Fruit fly (Drosophila melanogaster) ovary, adult (tissue): Measurements from ENCODE around the gene rau.

ENCODE experiments used
- CG17801 ChIP-seq: fragments of 200-800 bp; optimal IDR thresholded peaks from 2 replicates; lab custom pipeline; 2019; ENCODE audit warnings: missing biosample characterization, mild to moderate bottlenecking, missing genetic modification characterization, moderate library complexity; ENCODE audit not compliant: partially characterized antibody

Gene rau

dm6 chr2L:5886955-5887354 is 7.7 kb upstream of the rau start:
- TF ChIP-seq CG17801 = no peak

DNA sequence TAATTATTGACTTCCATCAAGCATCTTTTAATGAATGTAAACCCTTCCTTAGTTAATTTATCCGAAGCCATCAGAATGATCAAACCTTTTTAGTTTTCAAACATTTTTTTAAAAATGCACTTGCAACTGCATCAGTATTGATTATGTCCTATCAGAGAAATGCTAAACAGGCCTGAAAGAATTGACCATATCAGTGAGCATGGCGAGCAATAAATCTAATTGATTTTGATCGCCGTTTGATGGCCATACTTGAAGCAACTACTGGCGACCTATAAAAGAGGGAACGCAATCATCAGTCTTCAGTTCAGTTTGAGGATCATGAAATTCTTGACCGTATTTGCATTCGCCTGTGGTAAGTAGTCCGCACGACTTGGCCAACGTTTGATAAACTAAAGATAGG is 6.4 kb upstream of the rau start, which contains the start of gene CG9029:
Gene CG9029 (plus strand): TSS at position 301 of the 400 bp plus-strand sequence.
- TF ChIP-seq CG17801 = no peak

dm6 chr2L:5884674-5885073 is 5.4 kb upstream of the rau start, which contains the start of the genes Sfp26Ac and CG43185:
Gene Sfp26Ac, minus strand, starts transcription at chr2L:5884774.
Gene CG43185, plus strand, starts transcription at chr2L:5884888.
- TF ChIP-seq CG17801 = no peak

DNA sequence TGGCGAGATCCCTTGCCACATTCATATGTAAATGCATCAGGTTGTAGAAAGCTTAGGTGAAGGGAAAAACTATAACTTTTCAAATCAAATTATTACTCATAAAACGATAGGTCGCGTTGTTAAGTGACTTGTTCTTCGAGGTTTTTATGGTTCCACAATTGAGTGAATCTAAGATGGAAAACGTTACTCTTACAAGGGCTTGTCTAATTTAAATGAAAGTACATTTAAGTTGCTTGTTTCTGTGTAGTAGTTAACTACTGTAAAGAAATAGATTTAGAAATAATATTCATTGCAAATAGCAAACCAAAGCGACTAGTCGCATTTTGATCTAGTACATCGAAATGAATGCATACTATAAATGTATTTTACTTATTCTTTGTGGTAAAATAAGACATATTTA is 4.1 kb upstream of the rau start, which contains the start of gene CG44574:
Gene CG44574 (plus strand): TSS at position 301 of the 400 bp plus-strand sequence.
- TF ChIP-seq CG17801 = no peak

- no peak for TF ChIP-seq CG17801
Measured at dm6 chr2L:5881181-5881580, 1.9 kb upstream of the rau start.

DNA sequence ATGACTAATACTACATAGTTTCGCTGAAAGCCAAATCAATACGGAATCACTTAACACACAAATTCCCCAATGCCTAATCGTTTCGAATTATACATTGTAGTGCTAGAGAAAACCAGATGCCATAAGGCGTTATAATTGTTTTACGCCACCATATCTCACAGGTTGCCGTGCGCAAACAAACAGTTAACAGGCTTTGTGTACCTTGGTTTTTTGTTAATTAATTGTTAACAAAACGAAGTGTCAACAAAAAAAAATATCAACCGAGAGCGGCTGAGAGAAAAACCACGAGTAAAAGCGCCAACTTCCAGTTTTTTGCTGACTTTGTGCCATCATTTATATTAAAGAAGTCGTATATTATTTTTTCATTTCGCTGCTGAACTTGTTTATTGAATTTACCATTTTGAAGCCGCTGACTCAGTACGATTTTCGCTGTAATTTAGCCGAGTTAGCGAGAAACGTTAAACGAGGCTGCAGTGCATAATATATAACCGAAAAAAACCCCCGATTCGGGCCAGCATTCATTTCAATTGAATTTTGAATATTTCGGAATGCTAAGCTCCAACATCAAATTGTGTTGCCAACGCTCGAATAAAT is 2.7 kb downstream of the rau start:
- TF ChIP-seq CG17801 = peak; percentile 31

dm6 chr2L:5870838-5871702 is 8.2 kb downstream of the rau start:
- TF ChIP-seq CG17801 = no peak

DNA sequence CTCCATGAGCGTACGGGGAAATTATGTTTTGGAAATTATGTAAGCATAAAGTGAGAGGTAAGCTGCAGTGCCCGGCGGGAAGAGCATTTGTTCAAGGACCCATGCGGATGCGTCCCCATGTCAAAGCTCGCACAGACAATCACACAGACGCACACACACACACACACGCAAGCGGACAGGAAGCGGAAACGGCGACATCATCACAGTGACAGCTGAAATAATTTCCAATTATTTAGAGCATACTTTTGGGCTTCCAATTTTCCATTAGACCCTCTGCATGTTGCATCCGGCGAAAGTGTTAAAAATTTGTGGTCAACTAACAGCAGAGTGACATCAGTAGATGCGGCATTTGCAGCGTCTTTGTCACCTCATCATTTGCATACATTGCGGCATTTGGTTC is 12.5 kb downstream of the rau start:
- TF ChIP-seq CG17801 = no peak

DNA sequence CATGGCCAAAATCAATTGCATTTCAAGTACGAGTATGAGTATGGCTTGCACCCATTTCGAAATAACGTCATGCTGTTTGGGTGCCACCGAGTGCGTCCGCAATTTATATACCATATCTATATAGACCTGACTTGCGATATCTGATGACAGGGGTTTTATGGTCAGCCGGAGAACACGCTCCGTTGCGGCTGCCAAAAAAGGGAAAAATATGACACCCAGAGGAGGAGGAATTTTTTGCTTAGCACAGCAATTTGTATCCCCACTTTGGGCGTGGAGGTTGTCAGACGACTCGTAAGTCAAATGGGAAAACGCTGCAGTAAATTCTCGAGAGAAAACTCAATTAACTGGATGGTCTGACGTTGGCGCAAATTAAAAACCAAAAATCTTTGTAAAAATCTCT is 22.5 kb downstream of the rau start:
- no peak for TF ChIP-seq CG17801

DNA sequence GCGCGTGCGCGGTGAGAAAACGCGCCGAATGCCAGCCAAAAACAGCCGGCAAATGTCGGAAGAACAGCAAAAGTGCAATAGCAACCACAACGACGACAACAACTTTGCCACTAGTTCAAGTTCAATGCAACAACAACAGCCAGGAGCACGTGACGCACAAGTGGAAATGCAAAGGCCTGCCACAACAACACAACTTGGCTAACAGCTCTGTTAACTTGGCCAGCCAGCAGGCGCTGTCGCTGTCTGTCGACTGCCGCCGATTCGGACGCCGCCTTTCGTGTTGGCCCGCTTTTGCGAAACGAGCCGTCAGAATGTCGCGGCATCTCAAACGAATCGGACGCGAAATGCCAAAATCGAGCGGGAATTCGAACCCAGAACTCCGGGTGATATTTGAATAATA is 55.6 kb downstream of the rau start, which contains the start of gene TrissinR:
Gene TrissinR (plus strand): TSS at position 301 of the 400 bp plus-strand sequence.
- no peak for TF ChIP-seq CG17801

dm6 chr2L:5820930-5821329 is 58.4 kb downstream of the rau start:
- no peak for TF ChIP-seq CG17801

DNA sequence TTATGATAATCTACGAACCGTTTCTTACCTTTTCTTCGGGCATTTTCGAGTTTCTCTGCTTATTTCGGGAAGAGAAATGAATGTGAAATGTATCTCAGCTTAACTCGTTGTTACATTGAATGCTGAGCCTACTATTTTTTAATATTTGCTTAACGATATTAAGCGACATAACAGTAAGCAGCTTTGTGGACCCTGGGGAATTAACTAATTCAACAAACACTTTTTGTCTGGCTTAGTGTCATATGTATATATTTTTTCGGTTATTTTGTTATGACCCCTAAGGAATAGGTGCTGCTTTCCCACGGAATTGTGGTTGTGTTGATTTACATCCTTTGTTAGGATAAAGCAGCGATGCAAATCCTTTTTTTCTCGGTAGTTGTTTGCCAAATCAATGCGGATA is 61.0 kb downstream of the rau start, which contains the start of gene COX6CL:
Gene COX6CL (minus strand): TSS at position 101 of the 400 bp plus-strand sequence.
- TF ChIP-seq CG17801 = no peak

DNA sequence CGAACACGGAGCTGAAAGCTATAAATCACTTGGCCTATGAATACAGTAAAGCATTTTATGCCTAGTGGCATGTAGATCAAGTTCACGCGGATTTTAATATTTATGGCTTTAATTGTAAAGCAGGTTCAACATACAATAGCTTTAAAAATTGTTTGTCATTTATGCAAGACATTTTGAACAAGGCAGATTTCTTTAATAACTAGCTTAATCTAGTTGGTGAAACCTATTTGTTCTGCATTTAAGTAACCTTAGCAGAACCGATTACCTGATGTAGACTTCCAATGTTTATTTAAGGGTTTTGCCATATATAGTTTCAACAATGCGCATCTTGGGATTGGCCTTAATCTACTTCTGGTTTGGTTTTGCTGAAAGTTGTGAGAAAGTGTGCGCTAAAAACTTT is 68.0 kb downstream of the rau start, which contains the start of gene CG43307:
Gene CG43307 (plus strand): TSS at position 301 of the 400 bp plus-strand sequence.
- TF ChIP-seq CG17801 = no peak
